Worm (Caenorhabditis elegans) whole organism, L4 larva: ENCODE measurements around the gene par-4.

Experiments
- F37D6.2 ChIP-seq: sonication (generic microtip); optimal IDR thresholded peaks from 2 replicates; lab custom pipeline; 2016; ENCODE audit warnings: mild to moderate bottlenecking, missing genetic modification characterization, missing compliant biosample characterization
- attf-4 ChIP-seq: sonication (generic microtip); optimal IDR thresholded peaks from 3 replicates; lab custom pipeline; 2017; ENCODE audit warnings: missing biosample characterization, missing genetic modification characterization
- fos-1 ChIP-seq: fragments of 150-350 bp; optimal IDR thresholded peaks from 2 replicates; lab custom pipeline; 2014; ENCODE audit warnings: missing biosample characterization, missing genetic modification characterization
- mdl-1 ChIP-seq, 2 experiments: fragments of 150-350 bp in 1 of 2; sonication (generic microtip) in 1 of 2; optimal IDR thresholded peaks; 2 replicates each; lab custom pipeline; 2014 to 2017; ENCODE audit warnings: missing biosample characterization in 2 of 2, missing genetic modification characterization in 2 of 2
- nhr-25 ChIP-seq: sonication (generic microtip); optimal IDR thresholded peaks from 2 replicates; lab custom pipeline; 2017; ENCODE audit warnings: missing genetic modification characterization, mild to moderate bottlenecking, missing compliant biosample characterization, antibody characterized with exemption, moderate library complexity, borderline replicate concordance; ENCODE audit not compliant: insufficient read depth
- nhr-76 ChIP-seq: fragments of 150-350 bp; optimal IDR thresholded peaks from 2 replicates; lab custom pipeline; 2014; ENCODE audit warnings: missing biosample characterization, missing genetic modification characterization
- ztf-11 ChIP-seq: fragments of 150-350 bp; optimal IDR thresholded peaks from 2 replicates; lab custom pipeline; 2014; ENCODE audit warnings: missing biosample characterization, missing genetic modification characterization

DNA sequence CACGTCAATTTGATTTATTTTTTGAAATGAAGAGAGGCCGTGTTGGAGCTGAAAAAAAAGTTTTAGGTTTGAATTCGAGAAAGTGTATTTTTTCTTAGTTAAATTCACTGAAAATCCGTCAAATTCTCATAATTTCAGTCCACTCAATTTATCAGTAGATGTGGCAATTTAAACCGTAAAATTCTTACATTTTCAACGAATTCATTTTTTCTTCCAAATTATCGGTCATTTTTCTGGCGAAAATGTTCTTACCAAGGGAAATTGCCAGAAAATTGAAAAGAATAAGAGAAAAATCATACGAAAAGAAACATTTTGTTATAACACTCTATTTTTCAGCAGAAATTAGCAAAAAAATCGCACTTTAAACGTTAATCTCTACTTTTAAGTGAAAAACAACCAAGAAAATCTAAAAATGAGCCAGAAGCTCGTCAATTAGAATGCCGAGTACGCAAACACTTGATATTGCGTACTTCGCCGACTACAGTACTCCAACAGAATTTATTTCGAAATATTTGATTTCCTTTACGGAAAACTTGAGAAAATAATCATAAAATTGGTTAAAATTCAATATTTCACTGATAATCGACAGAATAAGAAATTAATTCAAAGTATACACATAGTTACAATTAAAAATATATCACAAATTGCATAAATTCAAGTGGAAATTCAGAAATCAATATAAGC, 13.2 kb upstream of the par-4 start, which contains the start of gene fbxa-106:
- no peak for TF ChIP-seq nhr-76 (tag; lab: Kevin White, UChicago)
- no peak for TF ChIP-seq fos-1 (tag; lab: Kevin White, UChicago)
- TF ChIP-seq mdl-1 (tag; optimal IDR thresholded peaks at IDR 0.05; lab: Kevin White, UChicago), result no peak
- no peak for TF ChIP-seq nhr-25
- no peak for TF ChIP-seq attf-4
- no peak for TF ChIP-seq ztf-11 (tag; lab: Kevin White, UChicago)
- no peak for TF ChIP-seq F37D6.2 (tag; lab: Kevin White, UChicago)
